Worm (Caenorhabditis elegans) whole organism, L4 larva: Measurements from ENCODE around the gene cutl-11.
"Not testable (repeated sequence)": the region's sequence is repeated elsewhere in the genome, so short reads cannot be mapped to it uniquely, and the experiment has no call there.

ENCODE experiments used
- F10B5.3 ChIP-seq: sonication (generic microtip); optimal IDR thresholded peaks from 2 replicates; lab custom pipeline; 2016; ENCODE audit warnings: mild to moderate bottlenecking, missing genetic modification characterization, missing compliant biosample characterization
- F26F4.8 ChIP-seq: fragments of 200-800 bp; sonication (Bioruptor generic); conservative IDR thresholded peaks from 2 replicates; pipeline ENCODE4 v1.3.6; 2022; ENCODE audit warnings: missing genetic modification characterization, missing compliant biosample characterization
- F37D6.2 ChIP-seq: sonication (generic microtip); optimal IDR thresholded peaks from 2 replicates; lab custom pipeline; 2016; ENCODE audit warnings: mild to moderate bottlenecking, missing genetic modification characterization, missing compliant biosample characterization
- T20F7.1 ChIP-seq: fragments of 200-800 bp; sonication (Bioruptor generic); optimal IDR thresholded peaks from 2 replicates; lab custom pipeline; 2018; ENCODE audit warnings: mild to moderate bottlenecking, missing genetic modification characterization, missing compliant biosample characterization
- T26A8.4 ChIP-seq: fragments of 200-800 bp; sonication (Bioruptor generic); IDR thresholded peaks from 2 replicates; pipeline ENCODE4 v1.3.6; 2022; ENCODE audit warnings: missing genetic modification characterization, missing compliant biosample characterization
- Y5F2A.4 ChIP-seq: fragments of 200-800 bp; sonication (Bioruptor generic); optimal IDR thresholded peaks from 2 replicates; lab custom pipeline; 2018; ENCODE audit warnings: mild to moderate bottlenecking, missing genetic modification characterization, missing compliant biosample characterization
- ZK337.2 ChIP-seq: fragments of 200-800 bp; sonication (Bioruptor generic); IDR thresholded peaks from 2 replicates; pipeline ENCODE4 v1.3.6; 2022; ENCODE audit warnings: missing genetic modification reagents, missing genetic modification characterization, missing compliant biosample characterization
- ZK546.5 ChIP-seq, 2 experiments: sonication (generic microtip); optimal IDR thresholded peaks; 2 replicates each; lab custom pipeline; 2017; ENCODE audit warnings: missing biosample characterization in 2 of 2, missing genetic modification characterization in 2 of 2
- aha-1 ChIP-seq: fragments of 150-350 bp; peaks from one replicate; lab custom pipeline; 2014; ENCODE audit warnings: missing biosample characterization, missing genetic modification characterization
- arid-1 ChIP-seq: fragments of 200-800 bp; sonication (Bioruptor generic); conservative IDR thresholded peaks from 2 replicates; pipeline ENCODE4 v1.3.6; 2022; ENCODE audit warnings: missing genetic modification reagents, missing genetic modification characterization, missing compliant biosample characterization
- ceh-20 ChIP-seq: fragments of 200-800 bp; sonication (Bioruptor generic); IDR thresholded peaks from 2 replicates; pipeline ENCODE4 v1.3.6; 2022; ENCODE audit warnings: missing genetic modification reagents, missing genetic modification characterization, missing compliant biosample characterization
- ceh-44 ChIP-seq: fragments of 200-800 bp; sonication (Bioruptor generic); IDR thresholded peaks from 2 replicates; pipeline ENCODE4 v1.3.6; 2022; ENCODE audit warnings: missing genetic modification reagents, missing genetic modification characterization, missing compliant biosample characterization
- ceh-62 ChIP-seq: sonication (generic microtip); optimal IDR thresholded peaks from 2 replicates; lab custom pipeline; 2017; ENCODE audit warnings: missing biosample characterization, missing genetic modification characterization
- ctbp-1 ChIP-seq: fragments of 200-800 bp; sonication (Bioruptor generic); IDR thresholded peaks from 2 replicates; pipeline ENCODE4 v1.3.6; 2022; ENCODE audit warnings: missing genetic modification reagents, missing genetic modification characterization, missing compliant biosample characterization
- daf-12 ChIP-seq: fragments of 150-350 bp; optimal IDR thresholded peaks from 2 replicates; lab custom pipeline; 2014; ENCODE audit warnings: missing biosample characterization, missing genetic modification reagents, missing genetic modification characterization
- daf-16 ChIP-seq, 3 experiments: sonication (generic microtip); optimal IDR thresholded peaks; 2 replicates each; lab custom pipeline; 2016 to 2017; ENCODE audit warnings: missing genetic modification characterization in 3 of 3, missing genetic modification reagents in 3 of 3, mild to moderate bottlenecking in 2 of 3, missing compliant biosample characterization in 2 of 3, missing biosample characterization in 1 of 3, moderate library complexity in 1 of 3
- dmd-8 ChIP-seq: fragments of 200-800 bp; sonication (Bioruptor generic); IDR thresholded peaks from 2 replicates; pipeline ENCODE4 v1.3.6; 2022; ENCODE audit warnings: missing genetic modification characterization, missing compliant biosample characterization
- dve-1 ChIP-seq: sonication (generic microtip); optimal IDR thresholded peaks from 2 replicates; lab custom pipeline; 2017; ENCODE audit warnings: antibody characterized with exemption, mild to moderate bottlenecking, missing genetic modification characterization, missing compliant biosample characterization; ENCODE audit not compliant: insufficient read depth
- egl-43 ChIP-seq: fragments of 200-800 bp; sonication (Bioruptor generic); IDR thresholded peaks from 2 replicates; pipeline ENCODE4 v1.3.6; 2022; ENCODE audit warnings: missing genetic modification reagents, missing genetic modification characterization, missing compliant biosample characterization
- fkh-10 ChIP-seq: fragments of 150-350 bp; optimal IDR thresholded peaks from 2 replicates; lab custom pipeline; 2014; ENCODE audit warnings: missing biosample characterization, missing genetic modification reagents, missing genetic modification characterization
- gei-8 ChIP-seq: fragments of 200-800 bp; sonication (Bioruptor generic); optimal IDR thresholded peaks from 2 replicates; lab custom pipeline; 2018; ENCODE audit warnings: mild to moderate bottlenecking, missing genetic modification characterization, missing compliant biosample characterization
- hif-1 ChIP-seq, 2 experiments: sonication (generic microtip); optimal IDR thresholded peaks; 2 replicates each; lab custom pipeline; 2016 to 2017; ENCODE audit warnings: missing compliant biosample characterization in 2 of 2, missing genetic modification characterization in 2 of 2, missing genetic modification reagents in 2 of 2, missing genotype in 2 of 2, mild to moderate bottlenecking in 1 of 2
- hlh-11 ChIP-seq: fragments of 200-800 bp; sonication (Bioruptor generic); optimal IDR thresholded peaks from 2 replicates; lab custom pipeline; 2018; ENCODE audit warnings: mild to moderate bottlenecking, missing genetic modification characterization, missing compliant biosample characterization
- hlh-30 ChIP-seq: sonication (generic microtip); optimal IDR thresholded peaks from 2 replicates; lab custom pipeline; 2017; ENCODE audit warnings: antibody characterized with exemption, mild to moderate bottlenecking, missing genetic modification characterization, missing compliant biosample characterization; ENCODE audit not compliant: insufficient read depth
- hmg-1.1 ChIP-seq: fragments of 200-800 bp; sonication (Bioruptor generic); IDR thresholded peaks from 2 replicates; pipeline ENCODE4 v1.3.6; 2022; ENCODE audit warnings: missing genetic modification reagents, missing genetic modification characterization, missing compliant biosample characterization
- lin-13 ChIP-seq: fragments of 150-350 bp; optimal IDR thresholded peaks from 2 replicates; lab custom pipeline; 2014; ENCODE audit warnings: missing biosample characterization, missing genetic modification reagents, missing genetic modification characterization
- lin-38 ChIP-seq: fragments of 200-800 bp; sonication (Bioruptor generic); IDR thresholded peaks from 2 replicates; pipeline ENCODE4 v1.3.6; 2022; ENCODE audit warnings: missing genetic modification reagents, missing genetic modification characterization, missing compliant biosample characterization
- lsy-2 ChIP-seq, 2 experiments: fragments of 150-350 bp in 1 of 2; sonication (generic microtip) in 1 of 2; optimal IDR thresholded peaks; 2 replicates each; lab custom pipeline; 2014 to 2017; ENCODE audit warnings: missing biosample characterization in 2 of 2, missing genetic modification characterization in 2 of 2
- mep-1 ChIP-seq: fragments of 150-350 bp; sonication (generic microtip); optimal IDR thresholded peaks from 3 replicates; lab custom pipeline; 2014; ENCODE audit warnings: missing biosample characterization, missing genetic modification characterization
- mes-2 ChIP-seq: sonication (generic microtip); optimal IDR thresholded peaks from 2 replicates; lab custom pipeline; 2016; ENCODE audit warnings: missing genotype, mild to moderate bottlenecking, missing genetic modification characterization, missing compliant biosample characterization; ENCODE audit not compliant: poor library complexity, severe bottlenecking
- mxl-3 ChIP-seq: fragments of 200-800 bp; sonication (Bioruptor generic); optimal IDR thresholded peaks from 2 replicates; lab custom pipeline; 2018; ENCODE audit warnings: mild to moderate bottlenecking, missing genetic modification characterization, missing compliant biosample characterization
- nhr-102 ChIP-seq: sonication (generic microtip); optimal IDR thresholded peaks from 2 replicates; lab custom pipeline; 2016; ENCODE audit warnings: mild to moderate bottlenecking, missing genetic modification characterization, moderate library complexity, missing compliant biosample characterization
- nhr-237 ChIP-seq: sonication (generic microtip); optimal IDR thresholded peaks from 2 replicates; lab custom pipeline; 2017; ENCODE audit warnings: missing biosample characterization, missing genetic modification characterization
- nhr-25 ChIP-seq: sonication (generic microtip); optimal IDR thresholded peaks from 2 replicates; lab custom pipeline; 2017; ENCODE audit warnings: missing genetic modification characterization, mild to moderate bottlenecking, missing compliant biosample characterization, antibody characterized with exemption, moderate library complexity, borderline replicate concordance; ENCODE audit not compliant: insufficient read depth
- nhr-28 ChIP-seq: fragments of 150-350 bp; optimal IDR thresholded peaks from 2 replicates; lab custom pipeline; 2014; ENCODE audit warnings: missing biosample characterization, missing genetic modification characterization
- nhr-48 ChIP-seq: sonication (generic microtip); optimal IDR thresholded peaks from 2 replicates; lab custom pipeline; 2016; ENCODE audit warnings: mild to moderate bottlenecking, missing genetic modification characterization, missing compliant biosample characterization
- nhr-6 ChIP-seq: fragments of 150-350 bp; optimal IDR thresholded peaks from 2 replicates; lab custom pipeline; 2014; ENCODE audit warnings: missing biosample characterization, missing genetic modification characterization
- rbr-2 ChIP-seq: sonication (generic microtip); optimal IDR thresholded peaks from 2 replicates; lab custom pipeline; 2016; ENCODE audit warnings: missing genotype, missing genetic modification characterization, missing compliant biosample characterization
- sdz-12 ChIP-seq: fragments of 200-800 bp; sonication (Bioruptor generic); optimal IDR thresholded peaks from 2 replicates; lab custom pipeline; 2018; ENCODE audit warnings: mild to moderate bottlenecking, missing genetic modification characterization, missing compliant biosample characterization
- spr-3 ChIP-seq: fragments of 200-800 bp; sonication (Bioruptor generic); optimal IDR thresholded peaks from 2 replicates; lab custom pipeline; 2018; ENCODE audit warnings: mild to moderate bottlenecking, missing genetic modification characterization, missing compliant biosample characterization
- tag-97 ChIP-seq: fragments of 200-800 bp; sonication (Bioruptor generic); IDR thresholded peaks from 2 replicates; pipeline ENCODE4 v1.3.6; 2022; ENCODE audit warnings: missing genetic modification characterization, missing compliant biosample characterization
- unc-62 ChIP-seq, 3 experiments: fragments of 150-350 bp in 1 of 3; sonication (generic microtip); optimal IDR thresholded peaks in 2 of 3; peaks in 1 of 3; 1 replicate in 1 of 3; 2 replicates in 2 of 3; lab custom pipeline; 2014 to 2017; ENCODE audit warnings: missing biosample characterization in 3 of 3, missing genetic modification characterization in 3 of 3, missing genetic modification reagents in 3 of 3, missing genotype in 1 of 3
- zfp-2 ChIP-seq: sonication (generic microtip); optimal IDR thresholded peaks from 2 replicates; lab custom pipeline; 2016; ENCODE audit warnings: mild to moderate bottlenecking, missing genetic modification characterization, missing compliant biosample characterization
- zip-2 ChIP-seq: fragments of 150-350 bp; optimal IDR thresholded peaks from 2 replicates; lab custom pipeline; 2014; ENCODE audit warnings: missing biosample characterization, missing genetic modification characterization
- ztf-7 ChIP-seq: fragments of 150-350 bp; optimal IDR thresholded peaks from 2 replicates; lab custom pipeline; 2014; ENCODE audit warnings: missing biosample characterization, missing genetic modification characterization

cutl-11 gene

DNA sequence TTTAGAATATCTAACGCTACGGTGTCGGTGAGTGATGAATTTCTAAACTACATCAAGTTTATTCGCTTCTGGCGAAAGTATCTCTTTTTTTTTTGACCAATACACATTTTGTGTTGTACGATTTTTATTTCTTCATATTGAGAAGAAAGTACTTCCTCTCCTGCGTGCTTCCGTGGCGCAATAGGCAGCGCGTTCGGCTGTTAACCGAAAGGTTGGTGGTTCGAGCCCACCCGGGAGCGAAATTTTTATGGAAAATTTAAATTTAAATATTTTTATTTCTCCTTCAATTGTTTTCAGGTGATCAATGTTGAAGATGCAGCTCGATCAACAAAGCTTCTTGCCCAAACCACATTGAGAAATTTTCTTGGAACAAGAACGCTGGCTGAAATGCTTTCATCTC lies 5.1 kb downstream of the cutl-11 start (continued):
- peak; percentile 41 for TF ChIP-seq hlh-11 (tag; lab: Kevin White, UChicago)
- TF ChIP-seq F26F4.8 (GFP tag; lab: Robert Waterston, UW) = peak; percentile 61; the same call in 1 of the 2 replicates
- TF ChIP-seq ceh-62 (tag; lab: Kevin White, UChicago) = no peak
- no peak for TF ChIP-seq nhr-237
- TF ChIP-seq ceh-44 (GFP tag; lab: Robert Waterston, UW) = 0 out of 2 replicates have a peak, but pooled peaks have one; percentile 37
- peak; percentile 72 for TF ChIP-seq mes-2
- no peak for TF ChIP-seq ztf-7 (tag; lab: Kevin White, UChicago)
- peak; percentile 73; the same call in 1 of the 2 replicates for TF ChIP-seq dmd-8 (GFP tag; lab: Robert Waterston, UW)
- TF ChIP-seq lin-38 (GFP tag; lab: Robert Waterston, UW) = peak; percentile 78
- peak; percentile 76 for TF ChIP-seq arid-1
- TF ChIP-seq daf-16 (GFP tag; optimal IDR thresholded peaks at IDR 0.05; lab: Kevin White, UChicago) = peak; percentile 24 to 73
- TF ChIP-seq daf-16 (tag; optimal IDR thresholded peaks at IDR 0.05; lab: Kevin White, UChicago) = no peak
- TF ChIP-seq T26A8.4 = peak; percentile 80
- TF ChIP-seq egl-43 (GFP tag; lab: Robert Waterston, UW) = peak; percentile 88
- TF ChIP-seq zip-2 (tag; lab: Kevin White, UChicago) = no peak
- TF ChIP-seq hif-1 (tag; optimal IDR thresholded peaks at IDR 0.05; lab: Kevin White, UChicago) = peak in 1 of 2 experiments; percentile 24
- peak; percentile 24 for TF ChIP-seq sdz-12 (GFP tag; lab: Kevin White, UChicago)
- no peak for TF ChIP-seq ZK546.5 (tag; optimal IDR thresholded peaks at IDR 0.05; lab: Kevin White, UChicago)
- TF ChIP-seq daf-12 (tag; lab: Kevin White, UChicago) = no peak
- peak; percentile 35 for TF ChIP-seq nhr-48 (tag; lab: Kevin White, UChicago)
- peak; percentile 54; the same call in 1 of the 2 replicates for TF ChIP-seq ceh-20 (GFP tag; lab: Robert Waterston, UW)
- TF ChIP-seq ZK337.2 (GFP tag; lab: Robert Waterston, UW) = 0 out of 2 replicates have a peak, but pooled peaks have one; percentile 29
- peak; percentile 31 for TF ChIP-seq dve-1 (tag; lab: Kevin White, UChicago)
- TF ChIP-seq tag-97 (GFP tag; lab: Robert Waterston, UW) = no peak

DNA sequence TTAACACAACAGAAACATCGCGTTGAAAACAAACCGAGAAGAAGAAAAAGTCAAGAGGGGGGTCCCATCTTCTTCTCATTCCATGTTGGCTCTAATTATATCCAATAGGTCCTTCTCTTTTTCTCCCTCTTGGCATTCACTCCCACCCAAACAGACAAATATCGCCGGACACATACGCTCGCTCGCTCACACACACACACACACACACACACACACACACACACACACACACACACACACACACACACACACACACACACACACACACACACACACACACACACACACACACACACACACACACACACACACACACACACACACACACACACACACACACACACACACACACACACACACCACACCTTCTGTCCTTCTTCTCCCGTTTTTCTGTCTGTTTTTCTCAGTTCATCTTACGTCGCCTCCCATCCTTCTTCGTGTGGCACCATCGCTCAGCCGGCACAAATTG lies 6.8 kb downstream of the cutl-11 start, which contains the start of gene sto-4:
TSS of gene sto-4 (plus strand) at position 360 of the 469 bp plus-strand sequence.
- TF ChIP-seq T26A8.4 (peak; percentile 49), hmg-1.1 (GFP tag; lab: Robert Waterston, UW) (peak; percentile 67), nhr-48 (tag; lab: Kevin White, UChicago) (peak; percentile 17), nhr-237 (peak; percentile 9), hlh-30 (tag; lab: Kevin White, UChicago) (peak; percentile 67), dve-1 (tag; lab: Kevin White, UChicago) (peak; percentile 83), ctbp-1 (peak; percentile 91), T20F7.1 (GFP tag; lab: Kevin White, UChicago) (peak; percentile 64), gei-8 (GFP tag; lab: Kevin White, UChicago) (peak; percentile 66), lsy-2 (tag; optimal IDR thresholded peaks at IDR 0.05; lab: Kevin White, UChicago) (peak in 1 of 2 experiments; percentile 28), fkh-10 (GFP tag; lab: Kevin White, UChicago) (peak; percentile 22), egl-43 (GFP tag; lab: Robert Waterston, UW) (peak; percentile 41; the same call in 1 of the 2 replicates), lin-13 (GFP tag; lab: Kevin White, UChicago) (peak; percentile 22), spr-3 (GFP tag; lab: Kevin White, UChicago) (peak; percentile 76), F10B5.3 (tag; lab: Kevin White, UChicago) (peak; percentile 51), mxl-3 (peak; percentile 68), aha-1 (peak; percentile 80), F37D6.2 (tag; lab: Kevin White, UChicago) (peak; percentile 76), Y5F2A.4 (GFP tag; lab: Kevin White, UChicago) (peak; percentile 57), nhr-6 (tag; lab: Kevin White, UChicago) (peak; percentile 58), nhr-102 (tag; lab: Kevin White, UChicago) (peak; percentile 63), hlh-11 (tag; lab: Kevin White, UChicago) (peak; percentile 84), nhr-28 (tag; lab: Kevin White, UChicago) (peak; percentile 7), sdz-12 (GFP tag; lab: Kevin White, UChicago) (peak; percentile 52), nhr-25 (peak; percentile 89), zfp-2 (tag; lab: Kevin White, UChicago) (peak; percentile 39), unc-62 (GFP tag; optimal IDR thresholded peaks at IDR 0.05 in 1 of 2; lab: Kevin White, UChicago) (peak in 1 of 2 experiments; percentile 15), rbr-2 (tag; lab: Kevin White, UChicago) (peak; percentile 90), mep-1 (peak; percentile 77), ceh-20 (GFP tag; lab: Robert Waterston, UW) (peak; percentile 67), daf-16 (GFP tag; optimal IDR thresholded peaks at IDR 0.05; lab: Kevin White, UChicago) (peak in 1 of 2 experiments; percentile 77), hif-1 (tag; optimal IDR thresholded peaks at IDR 0.05; lab: Kevin White, UChicago) (peak in 1 of 2 experiments; percentile 80)
- TF ChIP-seq unc-62, daf-16 (tag; optimal IDR thresholded peaks at IDR 0.05; lab: Kevin White, UChicago): not testable (repeated sequence)
